Fruit fly (Drosophila melanogaster) whole organism, embryonic: ENCODE data around the gene Irp-1B.

ENCODE experiments used
- Blimp-1 ChIP-seq: fragments of 200-800 bp; sonication (Bioruptor generic); optimal IDR thresholded peaks from 3 replicates; lab custom pipeline; 2018; ENCODE audit warnings: missing biosample characterization, missing genetic modification characterization, mild to moderate bottlenecking, moderate library complexity, missing genetic modification reagents
- CG10209 ChIP-seq: fragments of 200-800 bp; sonication (Bioruptor generic); optimal IDR thresholded peaks from 3 replicates; lab custom pipeline; 2017; ENCODE audit warnings: missing biosample characterization, mild to moderate bottlenecking, missing genetic modification characterization, missing genetic modification reagents
- CG10366 ChIP-seq: fragments of 200-800 bp; sonication (Bioruptor generic); IDR thresholded peaks from 2 replicates; pipeline ENCODE4 v1.3.6; 2022; ENCODE audit warnings: missing biosample characterization, missing genetic modification characterization
- CG10654 ChIP-seq: fragments of 200-800 bp; sonication (Bioruptor generic); optimal IDR thresholded peaks from 2 replicates; lab custom pipeline; 2016; ENCODE audit warnings: missing biosample characterization, missing genetic modification characterization
- CG1233 ChIP-seq: fragments of 200-800 bp; sonication (Bioruptor generic); optimal IDR thresholded peaks from 4 replicates; lab custom pipeline; 2018; ENCODE audit warnings: missing biosample characterization, mild to moderate bottlenecking, missing genetic modification characterization
- CG14050 ChIP-seq: fragments of 200-800 bp; sonication (Bioruptor generic); IDR thresholded peaks from 3 replicates; pipeline ENCODE4 v1.3.6; 2022; ENCODE audit warnings: missing biosample characterization, missing genetic modification characterization
- CG14860 ChIP-seq: fragments of 200-800 bp; sonication (Bioruptor generic); IDR thresholded peaks from 3 replicates; pipeline ENCODE4 v1.3.6; 2022; ENCODE audit warnings: missing biosample characterization, missing genetic modification characterization; ENCODE audit not compliant: partially characterized antibody
- CG17802 ChIP-seq: fragments of 200-800 bp; sonication (Bioruptor generic); optimal IDR thresholded peaks from 2 replicates; lab custom pipeline; 2018; ENCODE audit warnings: missing biosample characterization, mild to moderate bottlenecking, missing genetic modification characterization, moderate library complexity
- CG18619 ChIP-seq: fragments of 200-800 bp; sonication (Bioruptor generic); optimal IDR thresholded peaks from 3 replicates; lab custom pipeline; 2017; ENCODE audit warnings: missing biosample characterization, mild to moderate bottlenecking, missing genetic modification characterization
- CG2129 ChIP-seq: fragments of 200-800 bp; sonication (Bioruptor generic); IDR thresholded peaks from 2 replicates; pipeline ENCODE4 v1.3.6; 2022; ENCODE audit warnings: missing biosample characterization, missing genetic modification characterization; ENCODE audit not compliant: partially characterized antibody
- CG2202 ChIP-seq: fragments of 200-800 bp; sonication (Bioruptor generic); optimal IDR thresholded peaks from 2 replicates; lab custom pipeline; 2018; ENCODE audit warnings: missing biosample characterization, mild to moderate bottlenecking, missing genetic modification characterization
- CG2678 ChIP-seq: fragments of 200-800 bp; sonication (Bioruptor generic); optimal IDR thresholded peaks from 3 replicates; lab custom pipeline; 2019; ENCODE audit warnings: missing biosample characterization, mild to moderate bottlenecking, missing genetic modification characterization, moderate library complexity
- CG3281 ChIP-seq: fragments of 200-800 bp; sonication (Bioruptor generic); optimal IDR thresholded peaks from 3 replicates; lab custom pipeline; 2017; ENCODE audit warnings: missing biosample characterization, mild to moderate bottlenecking, missing genetic modification characterization
- CG3847 ChIP-seq: fragments of 200-800 bp; sonication (Bioruptor generic); IDR thresholded peaks from 2 replicates; pipeline ENCODE4 v1.3.6; 2022; ENCODE audit warnings: missing biosample characterization, missing genetic modification characterization
- CG6254 ChIP-seq: fragments of 200-800 bp; sonication (Bioruptor generic); optimal IDR thresholded peaks from 3 replicates; lab custom pipeline; 2017; ENCODE audit warnings: mild to moderate bottlenecking, missing biosample characterization, missing genetic modification reagents, missing genetic modification characterization
- CG6689 ChIP-seq: fragments of 200-800 bp; sonication (Bioruptor generic); IDR thresholded peaks from 2 replicates; pipeline ENCODE4 v1.3.6; 2022; ENCODE audit warnings: missing biosample characterization, missing genetic modification characterization
- CG6765 ChIP-seq: fragments of 200-800 bp; sonication (Bioruptor generic); optimal IDR thresholded peaks from 3 replicates; lab custom pipeline; 2017; ENCODE audit warnings: missing biosample characterization, mild to moderate bottlenecking, missing genetic modification characterization
- E2f2 ChIP-seq: fragments of 200-800 bp; sonication (Bioruptor generic); IDR thresholded peaks from 2 replicates; pipeline ENCODE4 v1.3.6; 2022; ENCODE audit warnings: missing biosample characterization, missing genetic modification characterization
- Eip74EF ChIP-seq, 2 experiments: fragments of 200-800 bp in 1 of 2; fragments of >200 bp in 1 of 2; sonication (Bioruptor generic) in 1 of 2; optimal IDR thresholded peaks; 2 replicates each; lab custom pipeline; 2017 to 2019; ENCODE audit warnings: missing biosample characterization in 2 of 2, missing genetic modification characterization in 2 of 2, mild to moderate bottlenecking in 1 of 2, moderate library complexity in 1 of 2
- Ets65A ChIP-seq: fragments of 200-800 bp; sonication (Bioruptor generic); peaks from one replicate; lab custom pipeline; 2016; ENCODE audit warnings: missing biosample characterization, missing genetic modification characterization
- Fer1 ChIP-seq: fragments of 200-800 bp; sonication (Bioruptor generic); optimal IDR thresholded peaks from 2 replicates; lab custom pipeline; 2017; ENCODE audit warnings: missing biosample characterization, mild to moderate bottlenecking, missing genetic modification characterization
- Gug ChIP-seq: fragments of 200-800 bp; sonication (Bioruptor generic); IDR thresholded peaks from 4 replicates; pipeline ENCODE4 v1.3.6; 2022; ENCODE audit warnings: missing biosample characterization, missing genetic modification characterization
- H2.0 ChIP-seq: fragments of 200-800 bp; sonication (Bioruptor generic); IDR thresholded peaks from 2 replicates; pipeline ENCODE4 v1.3.6; 2022; ENCODE audit warnings: missing biosample characterization, missing genetic modification characterization
- HLH54F ChIP-seq: fragments of 200-800 bp; sonication (Bioruptor generic); optimal IDR thresholded peaks from 3 replicates; lab custom pipeline; 2016; ENCODE audit warnings: missing biosample characterization, missing genetic modification characterization
- Hmr ChIP-seq: fragments of 200-800 bp; sonication (Bioruptor generic); optimal IDR thresholded peaks from 3 replicates; lab custom pipeline; 2017; ENCODE audit warnings: mild to moderate bottlenecking, missing biosample characterization, missing genetic modification reagents, missing genetic modification characterization
- Hr39 ChIP-seq: fragments of >200 bp; optimal IDR thresholded peaks from 2 replicates; lab custom pipeline; 2017
- Lpt ChIP-seq: fragments of >200 bp; optimal IDR thresholded peaks from 2 replicates; lab custom pipeline; 2018; ENCODE audit warnings: missing biosample characterization, missing genetic modification characterization
- Mes4 ChIP-seq: fragments of 200-800 bp; sonication (Bioruptor generic); optimal IDR thresholded peaks from 2 replicates; lab custom pipeline; 2016; ENCODE audit warnings: missing biosample characterization, missing genetic modification characterization
- NK7.1 ChIP-seq: fragments of 200-800 bp; sonication (Bioruptor generic); optimal IDR thresholded peaks from 3 replicates; lab custom pipeline; 2016; ENCODE audit warnings: missing biosample characterization, missing genetic modification characterization
- TFAM ChIP-seq: fragments of 200-800 bp; sonication (Bioruptor generic); optimal IDR thresholded peaks from 2 replicates; lab custom pipeline; 2017; ENCODE audit warnings: missing biosample characterization, missing genetic modification characterization, inconsistent platforms
- cas ChIP-seq: fragments of 200-800 bp; sonication (Bioruptor generic); IDR thresholded peaks from 2 replicates; pipeline ENCODE4 v1.3.6; 2022; ENCODE audit warnings: missing biosample characterization, missing genetic modification characterization
- caup ChIP-seq: fragments of 200-800 bp; sonication (Bioruptor generic); optimal IDR thresholded peaks from 3 replicates; lab custom pipeline; 2017; ENCODE audit warnings: missing biosample characterization, mild to moderate bottlenecking, missing genetic modification characterization, moderate library complexity; ENCODE audit not compliant: severe bottlenecking
- da ChIP-seq: fragments of 200-800 bp; sonication (Bioruptor generic); optimal IDR thresholded peaks from 2 replicates; lab custom pipeline; 2016; ENCODE audit warnings: missing biosample characterization, missing genetic modification characterization
- dysf ChIP-seq: fragments of 200-800 bp; sonication (Bioruptor generic); IDR thresholded peaks from 3 replicates; pipeline ENCODE4 v1.3.6; 2022; ENCODE audit warnings: missing biosample characterization, missing genetic modification characterization
- ems ChIP-seq: fragments of 200-800 bp; sonication (Bioruptor generic); optimal IDR thresholded peaks from 3 replicates; lab custom pipeline; 2016; ENCODE audit warnings: missing biosample characterization, missing genetic modification characterization
- en ChIP-seq: fragments of 200-800 bp; sonication (Bioruptor generic); optimal IDR thresholded peaks from 2 replicates; lab custom pipeline; 2016; ENCODE audit warnings: missing biosample characterization, missing genetic modification characterization
- gce ChIP-seq: fragments of 200-800 bp; sonication (Bioruptor generic); IDR thresholded peaks from 3 replicates; pipeline ENCODE4 v1.3.6; 2022; ENCODE audit warnings: missing biosample characterization, missing genetic modification characterization
- gfzf ChIP-seq: fragments of 200-800 bp; sonication (Bioruptor generic); optimal IDR thresholded peaks from 2 replicates; lab custom pipeline; 2016; ENCODE audit warnings: missing biosample characterization, mild to moderate bottlenecking, missing genetic modification characterization, moderate library complexity
- hbn ChIP-seq: fragments of 200-800 bp; sonication (Bioruptor generic); IDR thresholded peaks from 2 replicates; pipeline ENCODE4 v1.3.6; 2022; ENCODE audit warnings: missing biosample characterization, missing genetic modification characterization; ENCODE audit not compliant: partially characterized antibody
- ken ChIP-seq: fragments of 200-800 bp; sonication (Bioruptor generic); IDR thresholded peaks from 3 replicates; pipeline ENCODE4 v1.3.6; 2022; ENCODE audit warnings: missing biosample characterization, missing genetic modification characterization
- knrl ChIP-seq: fragments of 200-800 bp; sonication (Bioruptor generic); IDR thresholded peaks from 3 replicates; pipeline ENCODE4 v1.3.6; 2022; ENCODE audit warnings: missing biosample characterization, missing genetic modification characterization; ENCODE audit not compliant: partially characterized antibody
- lab ChIP-seq: fragments of 200-800 bp; sonication (Bioruptor generic); optimal IDR thresholded peaks from 3 replicates; lab custom pipeline; 2017; ENCODE audit warnings: missing biosample characterization, missing genetic modification characterization, mild to moderate bottlenecking, moderate library complexity, missing genetic modification reagents
- phol ChIP-seq: fragments of 200-800 bp; sonication (Bioruptor generic); optimal IDR thresholded peaks from 3 replicates; lab custom pipeline; 2018; ENCODE audit warnings: missing biosample characterization, mild to moderate bottlenecking, missing genetic modification characterization, moderate library complexity
- rib ChIP-seq: fragments of 200-800 bp; sonication (Bioruptor generic); IDR thresholded peaks from 2 replicates; pipeline ENCODE4 v1.3.6; 2022; ENCODE audit warnings: missing biosample characterization, missing genetic modification characterization
- row ChIP-seq: fragments of 200-800 bp; sonication (Bioruptor generic); IDR thresholded peaks from 3 replicates; pipeline ENCODE4 v1.3.6; 2022; ENCODE audit warnings: missing biosample characterization, missing genetic modification characterization
- schlank ChIP-seq: fragments of 200-800 bp; sonication (Bioruptor generic); optimal IDR thresholded peaks from 2 replicates; lab custom pipeline; 2018; ENCODE audit warnings: missing biosample characterization, mild to moderate bottlenecking, missing genetic modification characterization
- slbo ChIP-seq: fragments of 200-800 bp; sonication (Bioruptor generic); IDR thresholded peaks from 2 replicates; pipeline ENCODE4 v1.3.6; 2022; ENCODE audit warnings: missing biosample characterization, missing genetic modification characterization
- slou ChIP-seq: fragments of 200-800 bp; sonication (Bioruptor generic); optimal IDR thresholded peaks from 3 replicates; lab custom pipeline; 2016; ENCODE audit warnings: missing biosample characterization, missing genetic modification characterization
- tin ChIP-seq: fragments of 200-800 bp; sonication (Bioruptor generic); optimal IDR thresholded peaks from 3 replicates; lab custom pipeline; 2016; ENCODE audit warnings: missing biosample characterization, missing genetic modification characterization
- twi ChIP-seq: fragments of 200-800 bp; optimal IDR thresholded peaks from 2 replicates; lab custom pipeline; 2019; ENCODE audit warnings: missing biosample characterization, mild to moderate bottlenecking, missing genetic modification characterization, moderate library complexity
- unpg ChIP-seq: fragments of 200-800 bp; sonication (Bioruptor generic); optimal IDR thresholded peaks from 3 replicates; lab custom pipeline; 2018; ENCODE audit warnings: missing biosample characterization, mild to moderate bottlenecking, missing genetic modification characterization, moderate library complexity

The Irp-1B gene

DNA sequence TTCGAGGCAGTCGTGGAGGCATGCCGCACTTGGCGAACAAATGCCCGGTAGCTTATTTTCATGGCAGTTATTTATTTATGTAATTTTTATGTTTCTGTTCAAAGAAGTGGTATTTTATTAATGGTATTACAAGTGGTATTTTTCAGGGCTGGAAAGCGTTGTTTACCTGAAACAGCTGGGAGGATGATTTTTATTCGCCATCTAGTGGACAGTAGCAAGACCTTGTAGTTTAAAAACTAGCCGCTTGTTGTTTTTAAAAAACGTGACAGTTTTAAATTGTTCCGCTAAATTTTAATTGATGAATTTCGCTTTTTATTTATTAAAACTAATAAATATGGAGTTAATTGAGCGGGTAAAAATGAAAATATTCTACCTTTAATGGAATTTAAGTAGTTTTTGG, 3.3 kb upstream of the Irp-1B start, which contains the start of gene CG6345 (continued):
- TF ChIP-seq en (GFP tag; lab: Kevin White, UChicago), result peak; percentile 84
- peak; percentile 83 for TF ChIP-seq unpg (GFP tag; lab: Kevin White, UChicago)
- TF ChIP-seq Hmr (GFP tag; lab: Kevin White, UChicago), result peak; percentile 89
- peak; percentile 91 for TF ChIP-seq CG6765 (GFP tag; lab: Kevin White, UChicago)
- TF ChIP-seq caup (GFP tag; lab: Kevin White, UChicago), result peak; percentile 92
- no peak for TF ChIP-seq Hr39 (lab: Kevin White, UChicago)
- peak; percentile 50 for TF ChIP-seq HLH54F (GFP tag; lab: Kevin White, UChicago)
- TF ChIP-seq CG6689 (GFP tag; lab: Robert Waterston, UW), result peak; percentile 65
- TF ChIP-seq CG2129, result no peak
- TF ChIP-seq twi, result peak; percentile 55
- TF ChIP-seq slou (GFP tag; lab: Kevin White, UChicago), result peak; percentile 54
- peak; percentile 93 for TF ChIP-seq lab (GFP tag; lab: Kevin White, UChicago)
- TF ChIP-seq Ets65A, result no peak
- TF ChIP-seq TFAM (GFP tag; lab: Kevin White, UChicago), result peak; percentile 57
- peak; percentile 67; the same call in 1 of the 3 replicates for TF ChIP-seq ken (GFP tag; lab: Robert Waterston, UW)
- peak in 1 of 2 experiments; percentile 31 for TF ChIP-seq Eip74EF (GFP tag; optimal IDR thresholded peaks at IDR 0.05; lab: Kevin White, UChicago)
- TF ChIP-seq cas (GFP tag; lab: Robert Waterston, UW), result no peak
- TF ChIP-seq CG14860 (GFP tag; lab: Robert Waterston, UW), result no peak
- peak; percentile 47 for TF ChIP-seq row (GFP tag; lab: Robert Waterston, UW)
- peak; percentile 79 for TF ChIP-seq CG17802 (tag; lab: Kevin White, UChicago)
- peak; percentile 80 for TF ChIP-seq CG2678
- TF ChIP-seq CG18619 (GFP tag; lab: Kevin White, UChicago), result peak; percentile 81
- peak; percentile 41 for TF ChIP-seq schlank (tag; lab: Kevin White, UChicago)
- peak; percentile 82 for TF ChIP-seq CG10654 (GFP tag; lab: Kevin White, UChicago)
- peak; percentile 76 for TF ChIP-seq phol (tag; lab: Kevin White, UChicago)
- TF ChIP-seq da, result peak; percentile 56
- TF ChIP-seq dysf (GFP tag; lab: Robert Waterston, UW), result peak; percentile 83
- peak; percentile 73 for TF ChIP-seq CG2202 (tag; lab: Kevin White, UChicago)
- TF ChIP-seq NK7.1, result peak; percentile 48
- peak; percentile 77 for TF ChIP-seq CG10209 (GFP tag; lab: Kevin White, UChicago)
- peak; percentile 77; the same call in 2 of the 3 replicates for TF ChIP-seq gce (GFP tag; lab: Robert Waterston, UW)
- TF ChIP-seq hbn (GFP tag; lab: Robert Waterston, UW), result no peak
- no peak for TF ChIP-seq Gug (GFP tag; lab: Robert Waterston, UW)
- TF ChIP-seq ems (GFP tag; lab: Kevin White, UChicago), result peak; percentile 83
- peak; percentile 77 for TF ChIP-seq CG3847 (GFP tag; lab: Robert Waterston, UW)
- no peak for TF ChIP-seq rib (GFP tag; lab: Robert Waterston, UW)
- TF ChIP-seq Blimp-1 (GFP tag; lab: Kevin White, UChicago), result peak; percentile 82
- TF ChIP-seq CG1233, result peak; percentile 92
- TF ChIP-seq H2.0 (GFP tag; lab: Robert Waterston, UW), result peak; percentile 72
- TF ChIP-seq Fer1, result peak; percentile 93
- peak; percentile 71 for TF ChIP-seq CG10366 (GFP tag; lab: Robert Waterston, UW)
- TF ChIP-seq knrl (GFP tag; lab: Robert Waterston, UW), result peak; percentile 41; the same call in 1 of the 3 replicates
- peak; percentile 92 for TF ChIP-seq tin (GFP tag; lab: Kevin White, UChicago)
- TF ChIP-seq CG6254 (GFP tag; lab: Kevin White, UChicago), result peak; percentile 91
- TF ChIP-seq Mes4, result peak; percentile 85
- peak; percentile 94 for TF ChIP-seq Lpt (GFP tag; lab: Kevin White, UChicago)
- TF ChIP-seq CG14050 (GFP tag; lab: Robert Waterston, UW), result peak; percentile 78
- peak; percentile 80 for TF ChIP-seq slbo (GFP tag; lab: Robert Waterston, UW)
- peak; percentile 86 for TF ChIP-seq E2f2
- TF ChIP-seq CG3281 (GFP tag; lab: Kevin White, UChicago), result peak; percentile 91
- peak; percentile 35 for TF ChIP-seq gfzf (GFP tag; lab: Kevin White, UChicago)
